Worm (Caenorhabditis elegans) whole organism, L4 larva: ENCODE data around the gene ser-2.
A peak's percentile ranks its signal among the peaks of the same experiment; 100 is the strongest.

Experiments used
- F10B5.3 ChIP-seq: sonication (generic microtip); optimal IDR thresholded peaks from 2 replicates; lab custom pipeline; 2016; ENCODE audit warnings: mild to moderate bottlenecking, missing genetic modification characterization, missing compliant biosample characterization
- F26F4.8 ChIP-seq: fragments of 200-800 bp; sonication (Bioruptor generic); conservative IDR thresholded peaks from 2 replicates; pipeline ENCODE4 v1.3.6; 2022; ENCODE audit warnings: missing genetic modification characterization, missing compliant biosample characterization
- Y48G9A.11 ChIP-seq: fragments of 200-800 bp; sonication (Bioruptor generic); IDR thresholded peaks from 2 replicates; pipeline ENCODE4 v1.3.6; 2022; ENCODE audit warnings: missing genetic modification reagents, missing genetic modification characterization, missing compliant biosample characterization
- ZK337.2 ChIP-seq: fragments of 200-800 bp; sonication (Bioruptor generic); IDR thresholded peaks from 2 replicates; pipeline ENCODE4 v1.3.6; 2022; ENCODE audit warnings: missing genetic modification reagents, missing genetic modification characterization, missing compliant biosample characterization
- aha-1 ChIP-seq: fragments of 150-350 bp; peaks from one replicate; lab custom pipeline; 2014; ENCODE audit warnings: missing biosample characterization, missing genetic modification characterization
- aly-2 ChIP-seq: sonication (generic microtip); optimal IDR thresholded peaks from 2 replicates; lab custom pipeline; 2018; ENCODE audit warnings: missing biosample characterization, missing genetic modification characterization
- ceh-20 ChIP-seq: fragments of 200-800 bp; sonication (Bioruptor generic); IDR thresholded peaks from 2 replicates; pipeline ENCODE4 v1.3.6; 2022; ENCODE audit warnings: missing genetic modification reagents, missing genetic modification characterization, missing compliant biosample characterization
- ceh-28 ChIP-seq: fragments of 150-350 bp; optimal IDR thresholded peaks from 2 replicates; lab custom pipeline; 2014; ENCODE audit warnings: missing biosample characterization, missing genetic modification reagents, missing genetic modification characterization
- ceh-44 ChIP-seq: fragments of 200-800 bp; sonication (Bioruptor generic); IDR thresholded peaks from 2 replicates; pipeline ENCODE4 v1.3.6; 2022; ENCODE audit warnings: missing genetic modification reagents, missing genetic modification characterization, missing compliant biosample characterization
- daf-12 ChIP-seq: fragments of 150-350 bp; optimal IDR thresholded peaks from 2 replicates; lab custom pipeline; 2014; ENCODE audit warnings: missing biosample characterization, missing genetic modification reagents, missing genetic modification characterization
- daf-19 ChIP-seq: fragments of 200-800 bp; sonication (Bioruptor generic); conservative IDR thresholded peaks from 2 replicates; pipeline ENCODE4 v1.3.6; 2022; ENCODE audit warnings: missing genetic modification characterization, missing compliant biosample characterization
- dmd-6 ChIP-seq: fragments of 200-800 bp; sonication (Bioruptor generic); IDR thresholded peaks from 2 replicates; pipeline ENCODE4 v1.3.6; 2022; ENCODE audit warnings: missing genetic modification reagents, missing genetic modification characterization, missing compliant biosample characterization
- dmd-8 ChIP-seq: fragments of 200-800 bp; sonication (Bioruptor generic); IDR thresholded peaks from 2 replicates; pipeline ENCODE4 v1.3.6; 2022; ENCODE audit warnings: missing genetic modification characterization, missing compliant biosample characterization
- dmd-9 ChIP-seq: fragments of 200-800 bp; sonication (Bioruptor generic); IDR thresholded peaks from 2 replicates; pipeline ENCODE4 v1.3.6; 2022; ENCODE audit warnings: missing genetic modification reagents, missing genetic modification characterization, missing compliant biosample characterization
- dpl-1 ChIP-seq: fragments of 150-350 bp; optimal IDR thresholded peaks from 2 replicates; lab custom pipeline; 2014; ENCODE audit warnings: missing biosample characterization, missing genetic modification reagents, missing genetic modification characterization
- egl-43 ChIP-seq: fragments of 200-800 bp; sonication (Bioruptor generic); IDR thresholded peaks from 2 replicates; pipeline ENCODE4 v1.3.6; 2022; ENCODE audit warnings: missing genetic modification reagents, missing genetic modification characterization, missing compliant biosample characterization
- hmg-1.1 ChIP-seq: fragments of 200-800 bp; sonication (Bioruptor generic); IDR thresholded peaks from 2 replicates; pipeline ENCODE4 v1.3.6; 2022; ENCODE audit warnings: missing genetic modification reagents, missing genetic modification characterization, missing compliant biosample characterization
- jun-1 ChIP-seq: fragments of 150-350 bp; optimal IDR thresholded peaks from 2 replicates; lab custom pipeline; 2014; ENCODE audit warnings: missing biosample characterization, missing genetic modification reagents, missing genetic modification characterization
- lim-7 ChIP-seq: fragments of 200-800 bp; sonication (Bioruptor generic); IDR thresholded peaks from 2 replicates; pipeline ENCODE4 v1.3.6; 2022; ENCODE audit warnings: missing genetic modification characterization, missing compliant biosample characterization
- lir-3 ChIP-seq: sonication (generic microtip); optimal IDR thresholded peaks from 2 replicates; lab custom pipeline; 2016; ENCODE audit warnings: mild to moderate bottlenecking, missing genetic modification characterization, missing compliant biosample characterization
- mdt-29 ChIP-seq: fragments of 200-800 bp; sonication (Bioruptor generic); IDR thresholded peaks from 2 replicates; pipeline ENCODE4 v1.3.6; 2022; ENCODE audit warnings: missing genetic modification reagents, missing genetic modification characterization, missing compliant biosample characterization
- mes-2 ChIP-seq: sonication (generic microtip); optimal IDR thresholded peaks from 2 replicates; lab custom pipeline; 2016; ENCODE audit warnings: missing genotype, mild to moderate bottlenecking, missing genetic modification characterization, missing compliant biosample characterization; ENCODE audit not compliant: poor library complexity, severe bottlenecking
- mxl-2 ChIP-seq: fragments of 200-800 bp; sonication (Bioruptor generic); conservative IDR thresholded peaks from 2 replicates; pipeline ENCODE4 v1.3.6; 2022; ENCODE audit warnings: missing genetic modification reagents, missing genetic modification characterization, missing compliant biosample characterization
- nhr-237 ChIP-seq: sonication (generic microtip); optimal IDR thresholded peaks from 2 replicates; lab custom pipeline; 2017; ENCODE audit warnings: missing biosample characterization, missing genetic modification characterization
- nhr-42 ChIP-seq: fragments of 200-800 bp; sonication (Bioruptor generic); IDR thresholded peaks from 2 replicates; pipeline ENCODE4 v1.3.6; 2022; ENCODE audit warnings: missing genetic modification characterization, missing compliant biosample characterization
- nhr-48 ChIP-seq: sonication (generic microtip); optimal IDR thresholded peaks from 2 replicates; lab custom pipeline; 2016; ENCODE audit warnings: mild to moderate bottlenecking, missing genetic modification characterization, missing compliant biosample characterization
- nhr-76 ChIP-seq: fragments of 150-350 bp; optimal IDR thresholded peaks from 2 replicates; lab custom pipeline; 2014; ENCODE audit warnings: missing biosample characterization, missing genetic modification characterization
- nhr-77 ChIP-seq: fragments of 150-350 bp; optimal IDR thresholded peaks from 2 replicates; lab custom pipeline; 2014; ENCODE audit warnings: missing biosample characterization, missing genetic modification characterization
- php-3 ChIP-seq: fragments of 200-800 bp; sonication (Bioruptor generic); IDR thresholded peaks from 2 replicates; pipeline ENCODE4 v1.3.6; 2022; ENCODE audit warnings: missing genetic modification reagents, missing genetic modification characterization, missing compliant biosample characterization
- sdz-12 ChIP-seq: fragments of 200-800 bp; sonication (Bioruptor generic); optimal IDR thresholded peaks from 2 replicates; lab custom pipeline; 2018; ENCODE audit warnings: mild to moderate bottlenecking, missing genetic modification characterization, missing compliant biosample characterization
- set-16 ChIP-seq: fragments of 200-800 bp; sonication (Bioruptor generic); IDR thresholded peaks from 2 replicates; pipeline ENCODE4 v1.3.6; 2022; ENCODE audit warnings: missing genetic modification reagents, missing genetic modification characterization, missing compliant biosample characterization
- snpc-1.2 ChIP-seq: fragments of 200-800 bp; sonication (Bioruptor generic); IDR thresholded peaks from 2 replicates; pipeline ENCODE4 v1.3.6; 2022; ENCODE audit warnings: missing genetic modification reagents, missing genetic modification characterization, missing compliant biosample characterization
- spr-3 ChIP-seq: fragments of 200-800 bp; sonication (Bioruptor generic); optimal IDR thresholded peaks from 2 replicates; lab custom pipeline; 2018; ENCODE audit warnings: mild to moderate bottlenecking, missing genetic modification characterization, missing compliant biosample characterization
- tra-1 ChIP-seq: fragments of 200-800 bp; sonication (Bioruptor generic); IDR thresholded peaks from 2 replicates; pipeline ENCODE4 v1.3.6; 2022; ENCODE audit warnings: missing genetic modification reagents, missing genetic modification characterization, missing compliant biosample characterization
- vab-7 ChIP-seq: fragments of 200-800 bp; sonication (Bioruptor generic); IDR thresholded peaks from 2 replicates; pipeline ENCODE4 v1.3.6; 2022; ENCODE audit warnings: missing genetic modification reagents, missing genetic modification characterization, missing compliant biosample characterization
- zfp-3 ChIP-seq: fragments of 200-800 bp; sonication (Bioruptor generic); conservative IDR thresholded peaks from 2 replicates; pipeline ENCODE4 v1.3.6; 2022; ENCODE audit warnings: missing genetic modification reagents, missing genetic modification characterization, missing compliant biosample characterization

Gene ser-2

DNA sequence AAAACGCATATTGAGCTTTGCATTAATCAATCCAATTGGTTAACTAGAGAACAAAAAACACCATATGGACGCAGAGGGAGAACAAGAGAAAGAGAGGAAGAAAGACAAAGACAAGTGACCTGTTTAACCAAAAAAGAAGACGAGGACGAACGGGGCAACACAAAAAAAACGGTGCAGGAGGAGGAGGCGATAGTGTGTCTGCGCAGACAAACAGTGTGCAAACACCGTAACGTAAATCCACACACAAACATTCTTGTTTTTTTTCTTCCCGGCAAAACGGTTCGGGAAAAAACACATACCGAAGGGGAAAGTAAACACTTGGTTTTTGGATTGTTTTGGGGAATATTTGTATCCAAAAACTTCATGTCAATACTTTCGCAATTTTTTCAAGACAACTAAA lies 56.2 kb downstream of the ser-2 start (continued):
- no peak for TF ChIP-seq php-3 (GFP tag; lab: Robert Waterston, UW)

ce11 chrX:15246182-15246581 lies 56.6 kb downstream of the ser-2 start, which contains the start of gene piki-1:
piki-1 (minus strand) TSS chrX:15246399.
- no peak for TF ChIP-seq mdt-29
- TF ChIP-seq nhr-42 (GFP tag; lab: Robert Waterston, UW): no peak
- TF ChIP-seq aly-2 (tag; lab: Kevin White, UChicago): no peak
- TF ChIP-seq mxl-2: no peak
- TF ChIP-seq dmd-8: no peak
- no peak for TF ChIP-seq sdz-12 (GFP tag; lab: Kevin White, UChicago)
- no peak for TF ChIP-seq spr-3
- no peak for TF ChIP-seq nhr-77 (tag; lab: Kevin White, UChicago)
- no peak for TF ChIP-seq hmg-1.1
- TF ChIP-seq F26F4.8: no peak
- no peak for TF ChIP-seq mes-2
- TF ChIP-seq ceh-28 (tag; lab: Kevin White, UChicago): no peak

DNA sequence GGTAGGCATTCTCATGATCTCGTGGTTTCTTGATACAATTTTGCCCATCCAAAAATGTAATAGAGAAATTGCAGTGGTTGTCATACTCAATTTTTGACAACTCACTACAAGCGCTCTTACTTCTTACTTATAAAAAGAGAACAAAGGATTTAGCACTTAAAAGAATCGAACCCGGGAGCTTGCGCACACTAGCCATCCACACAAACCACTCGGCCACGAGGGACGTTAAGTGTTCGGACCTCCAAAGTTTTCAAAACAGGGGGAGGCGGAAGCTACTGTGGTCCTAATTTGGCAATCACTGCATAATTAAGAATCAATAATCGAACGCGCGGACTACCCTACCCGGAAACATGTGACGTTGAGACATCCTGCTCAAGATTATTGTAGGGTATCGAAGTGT lies 60.0 kb downstream of the ser-2 start:
- no peak for TF ChIP-seq nhr-48 (tag; lab: Kevin White, UChicago)
- no peak for TF ChIP-seq lir-3
- TF ChIP-seq tra-1 (GFP tag; lab: Robert Waterston, UW): no peak
- TF ChIP-seq aha-1 (tag; lab: Kevin White, UChicago): no peak
- 0 out of 2 replicates have a peak, but pooled peaks have one; percentile 40 for TF ChIP-seq mdt-29
- TF ChIP-seq dmd-9 (GFP tag; lab: Robert Waterston, UW): no peak
- peak; percentile 55; the same call in 1 of the 2 replicates for TF ChIP-seq lim-7
- peak; percentile 54; the same call in 1 of the 2 replicates for TF ChIP-seq vab-7
- TF ChIP-seq daf-12 (tag; lab: Kevin White, UChicago): no peak
- TF ChIP-seq zfp-3: no peak
- peak; percentile 70; the same call in 1 of the 2 replicates for TF ChIP-seq snpc-1.2

ce11 chrX:15241169-15241568 lies 61.6 kb downstream of the ser-2 start:
- TF ChIP-seq mes-2 (peak; percentile 22), tra-1 (GFP tag; lab: Robert Waterston, UW) (0 out of 2 replicates have a peak, but pooled peaks have one; percentile 23), daf-19 (0 out of 2 replicates have a peak, but pooled peaks have one; percentile 32), vab-7 (0 out of 2 replicates have a peak, but pooled peaks have one; percentile 38), F10B5.3 (tag; lab: Kevin White, UChicago) (no peak), spr-3 (no peak), ceh-44 (GFP tag; lab: Robert Waterston, UW) (peak; percentile 60; the same call in 1 of the 2 replicates), ZK337.2 (GFP tag; lab: Robert Waterston, UW) (0 out of 2 replicates have a peak, but pooled peaks have one; percentile 10), dpl-1 (GFP tag; lab: Kevin White, UChicago) (no peak), nhr-237 (tag; lab: Kevin White, UChicago) (no peak), ceh-20 (GFP tag; lab: Robert Waterston, UW) (no peak), set-16 (GFP tag; lab: Robert Waterston, UW) (no peak), nhr-76 (no peak), snpc-1.2 (peak; percentile 76), dmd-6 (GFP tag; lab: Robert Waterston, UW) (peak; percentile 49), F26F4.8 (peak; percentile 59; the same call in 1 of the 2 replicates), jun-1 (no peak), Y48G9A.11 (peak; percentile 53; the same call in 1 of the 2 replicates), lim-7 (peak; percentile 68; the same call in 1 of the 2 replicates), egl-43 (peak; percentile 77)
- TF ChIP-seq, all 104 proteins: peak for 12
